Worm (Caenorhabditis elegans): ENCODE results near the gene oac-22.
"Not testable (repeated sequence)": the region's sequence is repeated elsewhere in the genome, so short reads cannot be mapped to it uniquely, and the experiment has no call there.

DNA sequence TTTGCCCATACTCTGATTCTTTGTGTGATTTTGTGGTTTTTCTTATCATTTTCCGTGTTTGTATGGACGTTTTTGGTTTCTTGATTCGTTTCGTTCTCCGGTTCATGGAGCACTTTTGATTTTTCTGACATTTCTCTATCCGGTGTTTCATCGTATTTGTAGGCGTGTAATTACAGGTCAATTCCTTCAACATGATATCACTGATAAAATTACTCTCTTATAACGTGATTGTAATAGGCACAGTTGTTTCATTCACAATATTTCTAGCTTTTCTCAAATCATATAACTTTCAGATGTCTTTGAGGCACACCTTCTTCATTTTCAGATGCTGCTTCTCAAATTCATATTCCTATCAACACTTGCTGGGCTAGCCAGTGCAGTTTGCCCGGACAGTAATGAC, 46.9 kb downstream of the oac-22 start, which contains the start of gene clec-70:
- TF ChIP-seq nhr-11, ceh-16, nhr-25, R02D3.7, mdl-1, gmeb-1, nhr-23, aly-2, fos-1, nhr-77, lsy-2 (tag; optimal IDR thresholded peaks at IDR 0.05): not testable (repeated sequence)
